Worm (Caenorhabditis elegans): ENCODE results near the gene phyh-1.

- TF ChIP-seq flt-1 (GFP tag; IDR thresholded peaks at IDR 0.05): no peak
- no peak for TF ChIP-seq ref-1 (GFP tag; conservative IDR thresholded peaks at IDR 0.05)
These were observed 25.7 kb downstream of the phyh-1 start for ce11 chrIV:17233494-17233893.
